Worm (Caenorhabditis elegans) whole organism, L1 larva: ENCODE results near the gene lgc-9.

ENCODE experiments used
- C16A3.4 ChIP-seq: fragments of 150-350 bp; optimal IDR thresholded peaks from 2 replicates; lab custom pipeline; 2014; ENCODE audit warnings: missing biosample characterization, missing genetic modification characterization
- F16B12.6 ChIP-seq: fragments of 150-350 bp; optimal IDR thresholded peaks from 2 replicates; lab custom pipeline; 2014; ENCODE audit warnings: missing biosample characterization, missing genetic modification characterization
- blmp-1 ChIP-seq: fragments of 150-350 bp; optimal IDR thresholded peaks from 2 replicates; lab custom pipeline; 2014; ENCODE audit warnings: missing biosample characterization, missing genetic modification characterization
- ceh-88 ChIP-seq: fragments of 200-800 bp; sonication (Bioruptor generic); IDR thresholded peaks from 2 replicates; pipeline ENCODE4 v1.3.6; 2022; ENCODE audit warnings: missing genetic modification characterization, missing compliant biosample characterization
- efl-1 ChIP-seq, 4 experiments: fragments of 150-350 bp; optimal IDR thresholded peaks in 3 of 4; peaks in 1 of 4; 1 replicate in 1 of 4; 2 replicates in 3 of 4; lab custom pipeline; 2014; ENCODE audit warnings: missing biosample characterization in 2 of 4, missing genetic modification characterization in 2 of 4, missing genetic modification reagents in 2 of 4
- efl-3 ChIP-seq: fragments of 200-800 bp; sonication (Bioruptor generic); optimal IDR thresholded peaks from 2 replicates; lab custom pipeline; 2018; ENCODE audit warnings: mild to moderate bottlenecking, missing genetic modification characterization, missing compliant biosample characterization
- egl-27 ChIP-seq, 2 experiments: fragments of 150-350 bp in 1 of 2; sonication (generic microtip); optimal IDR thresholded peaks; 3 replicates each; lab custom pipeline; 2017 to 2018; ENCODE audit warnings: missing biosample characterization in 2 of 2, missing genetic modification characterization in 2 of 2, missing genetic modification reagents in 2 of 2
- elt-2 ChIP-seq: sonication (generic microtip); optimal IDR thresholded peaks from 2 replicates; lab custom pipeline; 2016; ENCODE audit warnings: missing genetic modification characterization, mild to moderate bottlenecking, inconsistent platforms, missing compliant biosample characterization, missing genetic modification reagents
- ets-5 ChIP-seq: fragments of 200-800 bp; sonication (Bioruptor generic); IDR thresholded peaks from 2 replicates; pipeline ENCODE4 v1.3.6; 2022; ENCODE audit warnings: missing genetic modification characterization, missing compliant biosample characterization
- grh-1 ChIP-seq: fragments of 200-800 bp; sonication (Bioruptor generic); IDR thresholded peaks from 2 replicates; pipeline ENCODE4 v1.3.6; 2022; ENCODE audit warnings: missing genetic modification reagents, missing genetic modification characterization, missing compliant biosample characterization
- hlh-4 ChIP-seq: sonication (generic microtip); optimal IDR thresholded peaks from 2 replicates; lab custom pipeline; 2016; ENCODE audit warnings: mild to moderate bottlenecking, missing genetic modification characterization, missing compliant biosample characterization
- isw-1 ChIP-seq: fragments of 200-800 bp; sonication (Bioruptor generic); IDR thresholded peaks from 2 replicates; pipeline ENCODE4 v1.3.6; 2022; ENCODE audit warnings: missing genetic modification characterization, missing compliant biosample characterization
- jun-1 ChIP-seq: fragments of 150-350 bp; optimal IDR thresholded peaks from 2 replicates; lab custom pipeline; 2014; ENCODE audit warnings: missing biosample characterization, missing genetic modification reagents, missing genetic modification characterization
- lin-14 ChIP-seq: fragments of 200-800 bp; sonication (Bioruptor generic); optimal IDR thresholded peaks from 2 replicates; lab custom pipeline; 2018; ENCODE audit warnings: mild to moderate bottlenecking, missing genetic modification characterization, moderate library complexity, missing compliant biosample characterization
- lin-35 ChIP-seq, 2 experiments: fragments of 150-350 bp; optimal IDR thresholded peaks; 2 replicates each; lab custom pipeline; 2014; ENCODE audit warnings: missing biosample characterization in 2 of 2, missing genetic modification characterization in 2 of 2, missing genetic modification reagents in 2 of 2
- lir-3 ChIP-seq: sonication (generic microtip); optimal IDR thresholded peaks from 2 replicates; lab custom pipeline; 2016; ENCODE audit warnings: mild to moderate bottlenecking, missing genetic modification characterization, moderate library complexity, missing compliant biosample characterization; ENCODE audit not compliant: poor library complexity
- lsy-2 ChIP-seq, 2 experiments: fragments of 150-350 bp; optimal IDR thresholded peaks; 2 replicates each; lab custom pipeline; 2014; ENCODE audit warnings: missing biosample characterization in 2 of 2, missing genetic modification characterization in 2 of 2
- mdl-1 ChIP-seq, 2 experiments: fragments of 150-350 bp; optimal IDR thresholded peaks; 2 replicates each; lab custom pipeline; 2014 to 2017; ENCODE audit warnings: missing biosample characterization in 2 of 2, missing genetic modification characterization in 2 of 2, inconsistent platforms in 1 of 2
- mep-1 ChIP-seq: fragments of 150-350 bp; optimal IDR thresholded peaks from 2 replicates; lab custom pipeline; 2014; ENCODE audit warnings: missing biosample characterization, missing genetic modification characterization
- nhr-47 ChIP-seq: sonication (generic microtip); optimal IDR thresholded peaks from 2 replicates; lab custom pipeline; 2016; ENCODE audit warnings: mild to moderate bottlenecking, missing genetic modification characterization, moderate library complexity, missing compliant biosample characterization
- nhr-71 ChIP-seq: sonication (generic microtip); optimal IDR thresholded peaks from 2 replicates; lab custom pipeline; 2016; ENCODE audit warnings: mild to moderate bottlenecking, missing genetic modification characterization, moderate library complexity, missing compliant biosample characterization
- nhr-85 ChIP-seq: sonication (generic microtip); peaks from one replicate; lab custom pipeline; 2016; ENCODE audit warnings: missing genetic modification characterization, inconsistent platforms, missing compliant biosample characterization
- nhr-90 ChIP-seq: sonication (generic microtip); optimal IDR thresholded peaks from 2 replicates; lab custom pipeline; 2016; ENCODE audit warnings: mild to moderate bottlenecking, missing genetic modification characterization, missing compliant biosample characterization; ENCODE audit not compliant: poor library complexity
- skn-1 ChIP-seq: fragments of 150-350 bp; optimal IDR thresholded peaks from 2 replicates; lab custom pipeline; 2014; ENCODE audit warnings: missing biosample characterization, missing genetic modification characterization
- sox-4 ChIP-seq: sonication (generic microtip); optimal IDR thresholded peaks from 2 replicates; lab custom pipeline; 2016; ENCODE audit warnings: missing genetic modification characterization, missing compliant biosample characterization
- sptf-1 ChIP-seq: fragments of 150-350 bp; optimal IDR thresholded peaks from 2 replicates; lab custom pipeline; 2014; ENCODE audit warnings: missing biosample characterization, missing genetic modification characterization
- sup-37 ChIP-seq: fragments of 200-800 bp; sonication (Bioruptor generic); optimal IDR thresholded peaks from 2 replicates; lab custom pipeline; 2018; ENCODE audit warnings: mild to moderate bottlenecking, missing genetic modification characterization, missing compliant biosample characterization
- swsn-7 ChIP-seq: sonication (generic microtip); optimal IDR thresholded peaks from 2 replicates; lab custom pipeline; 2016; ENCODE audit warnings: missing genetic modification characterization, missing compliant biosample characterization
- tbx-2 ChIP-seq: sonication (generic microtip); optimal IDR thresholded peaks from 2 replicates; lab custom pipeline; 2016; ENCODE audit warnings: missing genetic modification characterization, missing compliant biosample characterization
- tlp-1 ChIP-seq: fragments of 150-350 bp; optimal IDR thresholded peaks from 2 replicates; lab custom pipeline; 2014; ENCODE audit warnings: missing biosample characterization, missing genetic modification characterization
- unc-30 ChIP-seq: sonication (generic microtip); optimal IDR thresholded peaks from 2 replicates; lab custom pipeline; 2017; ENCODE audit warnings: missing biosample characterization, missing genetic modification characterization
- vab-15 ChIP-seq: sonication (generic microtip); optimal IDR thresholded peaks from 2 replicates; lab custom pipeline; 2017; ENCODE audit warnings: missing genotype, mild to moderate bottlenecking, missing genetic modification characterization, missing compliant biosample characterization

The lgc-9 gene

DNA sequence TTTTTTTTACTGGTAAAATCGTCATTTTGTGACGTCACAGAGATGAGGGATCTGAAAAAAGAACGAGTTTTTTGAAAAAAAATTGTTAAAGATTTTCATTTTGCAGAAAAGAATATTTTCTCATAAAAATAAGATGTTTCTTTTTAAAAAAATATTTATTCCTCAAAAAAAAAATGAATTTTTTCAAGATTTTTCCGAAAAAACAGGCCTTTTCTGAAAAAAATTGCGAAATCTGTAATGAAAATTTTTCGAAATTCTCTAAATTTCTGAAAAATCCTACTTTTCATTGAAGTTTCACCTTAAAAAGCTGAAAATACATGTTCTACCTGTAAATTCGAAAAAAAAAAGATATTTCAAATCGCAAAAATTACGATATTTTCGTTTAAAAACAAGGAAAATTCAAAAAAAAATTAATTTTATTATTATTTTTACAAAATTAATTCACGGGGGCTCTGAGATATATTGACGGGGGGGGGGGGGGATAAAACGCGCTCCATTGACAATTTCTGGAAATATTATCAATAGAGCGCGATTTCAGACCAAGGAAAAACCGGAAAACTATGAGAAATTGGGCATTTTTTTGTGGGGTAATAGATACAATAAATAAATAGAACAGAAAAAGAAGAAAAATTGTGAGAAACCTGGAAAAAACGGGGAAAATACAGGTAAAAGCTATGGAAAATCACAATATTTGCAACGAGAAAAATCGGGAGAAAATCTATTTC lies 37.2 kb upstream of the lgc-9 start, which contains the start of gene otub-4:
otub-4 (minus strand) TSS at position 51 of the 725 bp plus-strand sequence.
- no peak for TF ChIP-seq lin-14
- TF ChIP-seq isw-1 (GFP tag; lab: Robert Waterston, UW) = no peak
- TF ChIP-seq efl-3 = no peak
- TF ChIP-seq sox-4 = no peak
- TF ChIP-seq C16A3.4 (tag; lab: Kevin White, UChicago) = no peak
- no peak for TF ChIP-seq efl-1 (optimal IDR thresholded peaks at IDR 0.05; lab: Kevin White, UChicago)
- peak in 1 of 2 experiments; percentile 46 for TF ChIP-seq efl-1 (GFP tag; optimal IDR thresholded peaks at IDR 0.05 in 1 of 2; lab: Kevin White, UChicago)
- TF ChIP-seq nhr-71 (tag; lab: Kevin White, UChicago) = no peak

DNA sequence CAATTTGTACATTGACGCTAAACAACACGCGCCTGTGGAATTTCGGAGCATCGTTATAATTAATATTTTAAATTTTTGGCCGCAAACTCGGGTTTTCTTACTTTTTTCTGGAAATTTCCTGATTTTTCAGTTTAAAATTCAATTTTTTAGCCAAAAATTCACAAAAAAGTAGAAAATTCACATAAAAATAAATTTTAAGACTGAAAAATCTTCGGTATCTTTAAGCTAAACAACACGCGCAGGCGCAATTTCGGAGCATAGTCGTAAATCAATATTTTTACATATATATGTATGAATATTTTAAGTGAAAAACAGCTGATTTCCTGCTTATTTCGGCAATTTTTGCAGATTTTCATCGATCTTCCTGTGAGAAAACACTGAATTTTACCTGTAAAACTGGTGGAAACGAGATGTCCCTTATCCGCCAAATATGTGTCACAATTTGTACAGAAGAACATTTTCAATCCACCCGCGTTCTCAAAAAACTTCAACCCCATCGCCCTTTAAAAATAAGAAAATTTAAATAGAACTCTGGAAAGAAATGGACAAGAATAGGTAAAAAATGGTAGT lies 33.1 kb upstream of the lgc-9 start, which contains the start of gene B0546.3:
B0546.3 (minus strand) TSS at position 504 of the 570 bp plus-strand sequence.
- TF ChIP-seq mdl-1 (tag; optimal IDR thresholded peaks at IDR 0.05; lab: Kevin White, UChicago) (no peak), elt-2 (tag; lab: Kevin White, UChicago) (peak; percentile 9), sup-37 (GFP tag; lab: Kevin White, UChicago) (no peak), F16B12.6 (tag; lab: Kevin White, UChicago) (no peak), nhr-85 (tag; lab: Kevin White, UChicago) (peak; percentile 43), efl-1 (optimal IDR thresholded peaks at IDR 0.05; lab: Kevin White, UChicago) (no peak), efl-1 (GFP tag; optimal IDR thresholded peaks at IDR 0.05 in 1 of 2; lab: Kevin White, UChicago) (peak in 1 of 2 experiments; percentile 76), swsn-7 (tag; lab: Kevin White, UChicago) (no peak), grh-1 (GFP tag; lab: Robert Waterston, UW) (no peak), jun-1 (tag; lab: Kevin White, UChicago) (no peak), ets-5 (GFP tag; lab: Robert Waterston, UW) (no peak), tlp-1 (tag; lab: Kevin White, UChicago) (no peak), isw-1 (GFP tag; lab: Robert Waterston, UW) (no peak), lin-35 (GFP tag; optimal IDR thresholded peaks at IDR 0.05; lab: Kevin White, UChicago) (no peak), egl-27 (tag; optimal IDR thresholded peaks at IDR 0.05; lab: Kevin White, UChicago) (no peak), skn-1 (tag; lab: Kevin White, UChicago) (no peak), nhr-47 (tag; lab: Kevin White, UChicago) (peak; percentile 33), nhr-71 (tag; lab: Kevin White, UChicago) (peak; percentile 5), vab-15 (tag; lab: Kevin White, UChicago) (no peak), blmp-1 (tag; lab: Kevin White, UChicago) (no peak)
- TF ChIP-seq, all 84 proteins: peak for 5

DNA sequence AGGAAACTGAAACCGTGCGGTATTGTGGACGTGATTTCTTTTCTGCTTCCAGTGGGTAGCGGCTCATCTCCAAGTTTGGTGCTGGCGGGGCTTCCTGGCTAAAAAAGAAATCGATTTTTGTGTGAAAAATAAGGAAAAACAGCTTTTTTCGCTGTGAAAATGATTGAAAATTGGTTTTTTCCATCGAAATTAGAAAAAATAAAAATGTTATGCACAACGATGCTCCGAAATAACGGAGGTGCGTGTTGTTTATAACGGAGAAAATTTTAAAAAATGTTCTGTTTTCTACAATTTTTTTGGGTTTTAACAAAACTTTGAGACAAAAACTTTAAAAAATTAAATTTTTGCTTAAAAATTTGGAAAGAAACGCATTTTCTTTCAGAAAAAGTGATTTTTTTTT lies 32.3 kb upstream of the lgc-9 start:
- TF ChIP-seq ets-5 (GFP tag; lab: Robert Waterston, UW) (no peak), nhr-90 (tag; lab: Kevin White, UChicago) (no peak), lsy-2 (tag; optimal IDR thresholded peaks at IDR 0.05; lab: Kevin White, UChicago) (peak; percentile 20 to 21), nhr-47 (tag; lab: Kevin White, UChicago) (no peak), tbx-2 (tag; lab: Kevin White, UChicago) (no peak), mep-1 (tag; lab: Kevin White, UChicago) (no peak), lir-3 (tag; lab: Kevin White, UChicago) (no peak), sptf-1 (tag; lab: Kevin White, UChicago) (no peak)

DNA sequence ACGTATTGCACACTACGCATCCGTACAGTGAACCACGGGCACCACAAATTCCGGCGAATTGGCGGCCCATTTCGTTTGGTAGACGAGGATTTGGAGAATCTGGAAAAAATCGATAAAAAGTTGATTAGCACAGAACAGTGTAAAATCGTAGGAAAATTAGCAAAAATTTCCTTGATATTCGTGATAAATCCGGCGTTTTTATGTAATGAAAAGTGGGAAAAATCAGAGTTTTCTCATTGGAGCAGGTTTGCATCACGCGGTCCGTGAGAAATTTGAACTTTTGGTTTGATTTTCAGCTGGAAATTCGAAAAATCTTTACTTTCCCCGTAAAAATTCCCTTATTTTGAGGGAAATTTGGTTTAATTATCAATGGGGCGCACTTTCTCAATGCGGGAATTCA lies 31.4 kb upstream of the lgc-9 start, which contains the start of gene B0546.4:
B0546.4 (minus strand) TSS at position 101 of the 400 bp plus-strand sequence.
- no peak for TF ChIP-seq tlp-1 (tag; lab: Kevin White, UChicago)
- no peak for TF ChIP-seq hlh-4 (tag; lab: Kevin White, UChicago)
- TF ChIP-seq blmp-1 (tag; lab: Kevin White, UChicago) = no peak
- no peak for TF ChIP-seq unc-30 (tag; lab: Kevin White, UChicago)
- TF ChIP-seq ceh-88 (GFP tag; lab: Robert Waterston, UW) = no peak
